Worm (Caenorhabditis elegans) whole organism, young adult: Measurements from ENCODE around the gene ndua-7.

ENCODE experiments used
- B0336.3 ChIP-seq: fragments of 200-800 bp; sonication (Bioruptor generic); IDR thresholded peaks from 2 replicates; pipeline ENCODE4 v1.3.6; 2022; ENCODE audit warnings: missing genetic modification characterization, missing compliant biosample characterization
- C06A6.2 ChIP-seq: fragments of 200-800 bp; sonication (Bioruptor generic); conservative IDR thresholded peaks from 2 replicates; pipeline ENCODE4 v1.3.6; 2022; ENCODE audit warnings: missing genetic modification characterization, missing compliant biosample characterization
- C17E4.6 ChIP-seq: fragments of 200-800 bp; sonication (Bioruptor generic); IDR thresholded peaks from 2 replicates; pipeline ENCODE4 v1.3.6; 2022; ENCODE audit warnings: missing genetic modification reagents, missing genetic modification characterization, missing compliant biosample characterization
- F10E7.11 ChIP-seq: sonication (generic microtip); optimal IDR thresholded peaks from 2 replicates; lab custom pipeline; 2017; ENCODE audit warnings: mild to moderate bottlenecking, missing genetic modification characterization, moderate library complexity, missing compliant biosample characterization
- F22D6.2 ChIP-seq: sonication (generic microtip); optimal IDR thresholded peaks from 2 replicates; lab custom pipeline; 2016; ENCODE audit warnings: mild to moderate bottlenecking, missing genetic modification characterization, missing compliant biosample characterization
- F33H1.4 ChIP-seq: fragments of 200-800 bp; sonication (Bioruptor generic); IDR thresholded peaks from 2 replicates; pipeline ENCODE4 v1.3.6; 2022; ENCODE audit warnings: missing genetic modification reagents, missing genetic modification characterization, missing compliant biosample characterization
- F39B2.1 ChIP-seq: fragments of 200-800 bp; sonication (Bioruptor generic); IDR thresholded peaks from 2 replicates; pipeline ENCODE4 v1.3.6; 2022; ENCODE audit warnings: missing genetic modification reagents, missing genetic modification characterization, missing compliant biosample characterization
- F55B11.4 ChIP-seq: sonication (generic microtip); optimal IDR thresholded peaks from 2 replicates; lab custom pipeline; 2016; ENCODE audit warnings: missing compliant biosample characterization, missing genetic modification characterization, borderline replicate concordance; ENCODE audit not compliant: insufficient read depth
- F57A8.1 ChIP-seq: fragments of 200-800 bp; sonication (Bioruptor generic); optimal IDR thresholded peaks from 2 replicates; lab custom pipeline; 2018; ENCODE audit warnings: mild to moderate bottlenecking, missing genetic modification characterization, moderate library complexity, missing compliant biosample characterization
- Y53G8AR.9 ChIP-seq: fragments of 200-800 bp; sonication (Bioruptor generic); conservative IDR thresholded peaks from 2 replicates; pipeline ENCODE4 v1.3.6; 2022; ENCODE audit warnings: missing genetic modification reagents, missing genetic modification characterization, missing compliant biosample characterization
- Y95B8A.8 ChIP-seq: fragments of 200-800 bp; sonication (Bioruptor generic); IDR thresholded peaks from 2 replicates; pipeline ENCODE4 v1.3.6; 2022; ENCODE audit warnings: missing genetic modification reagents, missing genetic modification characterization, missing compliant biosample characterization
- atf-7 ChIP-seq: sonication (generic microtip); optimal IDR thresholded peaks from 2 replicates; lab custom pipeline; 2017; ENCODE audit warnings: mild to moderate bottlenecking, missing genetic modification characterization, missing compliant biosample characterization
- athp-1 ChIP-seq: sonication (generic microtip); optimal IDR thresholded peaks from 2 replicates; lab custom pipeline; 2017; ENCODE audit warnings: mild to moderate bottlenecking, missing genetic modification characterization, missing compliant biosample characterization
- attf-5 ChIP-seq: fragments of 200-800 bp; sonication (Bioruptor generic); optimal IDR thresholded peaks from 2 replicates; lab custom pipeline; 2018; ENCODE audit warnings: mild to moderate bottlenecking, missing genetic modification characterization, missing compliant biosample characterization
- attf-6 ChIP-seq: fragments of 200-800 bp; sonication (Bioruptor generic); IDR thresholded peaks from 2 replicates; pipeline ENCODE4 v1.3.6; 2022; ENCODE audit warnings: missing genetic modification reagents, missing genetic modification characterization, missing compliant biosample characterization
- bed-2 ChIP-seq: fragments of 200-800 bp; sonication (Bioruptor generic); IDR thresholded peaks from 2 replicates; pipeline ENCODE4 v1.3.6; 2022; ENCODE audit warnings: missing genetic modification reagents, missing genetic modification characterization, missing compliant biosample characterization
- ceh-100 ChIP-seq: fragments of 200-800 bp; sonication (Bioruptor generic); IDR thresholded peaks from 2 replicates; pipeline ENCODE4 v1.3.6; 2022; ENCODE audit warnings: missing genetic modification reagents, missing genetic modification characterization, missing compliant biosample characterization
- ceh-91 ChIP-seq: fragments of 200-800 bp; sonication (Bioruptor generic); IDR thresholded peaks from 2 replicates; pipeline ENCODE4 v1.3.6; 2022; ENCODE audit warnings: missing genetic modification reagents, missing genetic modification characterization, missing compliant biosample characterization
- die-1 ChIP-seq: sonication (generic microtip); optimal IDR thresholded peaks from 2 replicates; lab custom pipeline; 2016; ENCODE audit warnings: missing genotype, mild to moderate bottlenecking, missing genetic modification characterization, missing compliant biosample characterization
- dpff-1 ChIP-seq: sonication (generic microtip); optimal IDR thresholded peaks from 2 replicates; lab custom pipeline; 2017; ENCODE audit warnings: mild to moderate bottlenecking, missing genetic modification characterization, missing compliant biosample characterization
- dpl-1 ChIP-seq: fragments of 150-350 bp; optimal IDR thresholded peaks from 2 replicates; lab custom pipeline; 2014; ENCODE audit warnings: missing biosample characterization, missing genetic modification reagents, missing genetic modification characterization
- gei-17 ChIP-seq: fragments of 200-800 bp; sonication (Bioruptor generic); optimal IDR thresholded peaks from 2 replicates; lab custom pipeline; 2018; ENCODE audit warnings: mild to moderate bottlenecking, missing genetic modification characterization, missing compliant biosample characterization
- hlh-12 ChIP-seq: sonication (generic microtip); optimal IDR thresholded peaks from 2 replicates; lab custom pipeline; 2016; ENCODE audit warnings: missing genetic modification characterization, missing compliant biosample characterization
- hmg-1.2 ChIP-seq: fragments of 200-800 bp; sonication (Bioruptor generic); IDR thresholded peaks from 2 replicates; pipeline ENCODE4 v1.3.6; 2022; ENCODE audit warnings: missing genetic modification reagents, missing genetic modification characterization, missing compliant biosample characterization
- hrde-1 ChIP-seq: sonication (generic microtip); optimal IDR thresholded peaks from 2 replicates; lab custom pipeline; 2016; ENCODE audit warnings: missing genetic modification characterization, mild to moderate bottlenecking, missing compliant biosample characterization, moderate library complexity, missing genotype, missing genetic modification reagents, borderline replicate concordance
- lag-1 ChIP-seq: fragments of 200-800 bp; sonication (Bioruptor generic); IDR thresholded peaks from 2 replicates; pipeline ENCODE4 v1.3.6; 2022; ENCODE audit warnings: missing genetic modification reagents, missing genetic modification characterization, missing compliant biosample characterization
- lin-26 ChIP-seq: fragments of 200-800 bp; sonication (Bioruptor generic); IDR thresholded peaks from 2 replicates; pipeline ENCODE4 v1.3.6; 2022; ENCODE audit warnings: missing genetic modification reagents, missing genetic modification characterization, missing compliant biosample characterization
- lin-40 ChIP-seq: sonication (generic microtip); optimal IDR thresholded peaks from 2 replicates; lab custom pipeline; 2016; ENCODE audit warnings: missing genetic modification characterization, mild to moderate bottlenecking, missing compliant biosample characterization, missing genotype, missing genetic modification reagents
- lsl-1 ChIP-seq: fragments of 200-800 bp; sonication (Bioruptor generic); optimal IDR thresholded peaks from 2 replicates; lab custom pipeline; 2018; ENCODE audit warnings: mild to moderate bottlenecking, missing genetic modification characterization, moderate library complexity, missing compliant biosample characterization
- madf-3 ChIP-seq: fragments of 200-800 bp; sonication (Bioruptor generic); IDR thresholded peaks from 2 replicates; pipeline ENCODE4 v1.3.6; 2022; ENCODE audit warnings: missing genetic modification reagents, missing genetic modification characterization, missing compliant biosample characterization
- madf-6 ChIP-seq: fragments of 200-800 bp; sonication (Bioruptor generic); IDR thresholded peaks from 2 replicates; pipeline ENCODE4 v1.3.6; 2022; ENCODE audit warnings: missing genetic modification reagents, missing genetic modification characterization, missing compliant biosample characterization
- madf-8 ChIP-seq: fragments of 200-800 bp; sonication (Bioruptor generic); conservative IDR thresholded peaks from 2 replicates; pipeline ENCODE4 v1.3.6; 2022; ENCODE audit warnings: missing genetic modification reagents, missing genetic modification characterization, missing compliant biosample characterization
- mcd-1 ChIP-seq: fragments of 200-800 bp; sonication (Bioruptor generic); IDR thresholded peaks from 2 replicates; pipeline ENCODE4 v1.3.6; 2022; ENCODE audit warnings: missing genetic modification reagents, missing genetic modification characterization, missing compliant biosample characterization
- nhr-120 ChIP-seq: fragments of 200-800 bp; sonication (Bioruptor generic); IDR thresholded peaks from 2 replicates; pipeline ENCODE4 v1.3.6; 2022; ENCODE audit warnings: missing genetic modification characterization, missing compliant biosample characterization
- nhr-27 ChIP-seq: fragments of 200-800 bp; sonication (Bioruptor generic); optimal IDR thresholded peaks from 2 replicates; lab custom pipeline; 2018; ENCODE audit warnings: mild to moderate bottlenecking, missing genetic modification characterization, moderate library complexity, missing compliant biosample characterization
- nhr-90 ChIP-seq: sonication (generic microtip); optimal IDR thresholded peaks from 2 replicates; lab custom pipeline; 2016; ENCODE audit warnings: missing genotype, mild to moderate bottlenecking, missing genetic modification characterization, missing compliant biosample characterization
- pha-4 ChIP-seq: fragments of 150-350 bp; sonication (generic microtip); optimal IDR thresholded peaks from 2 replicates; lab custom pipeline; 2014; ENCODE audit warnings: missing biosample characterization, missing genetic modification reagents, missing genetic modification characterization
- sdz-38 ChIP-seq: sonication (generic microtip); optimal IDR thresholded peaks from 2 replicates; lab custom pipeline; 2016; ENCODE audit warnings: missing genotype, missing genetic modification characterization, missing compliant biosample characterization
- snpc-3.4 ChIP-seq: sonication (generic microtip); optimal IDR thresholded peaks from 2 replicates; lab custom pipeline; 2017; ENCODE audit warnings: missing genetic modification characterization, mild to moderate bottlenecking, missing compliant biosample characterization, antibody characterized with exemption, moderate library complexity, missing genotype, missing genetic modification reagents
- unc-130 ChIP-seq: sonication (generic microtip); optimal IDR thresholded peaks from 2 replicates; lab custom pipeline; 2016; ENCODE audit warnings: missing genetic modification reagents, missing genetic modification characterization, missing compliant biosample characterization
- xnd-1 ChIP-seq: sonication (generic microtip); optimal IDR thresholded peaks from 2 replicates; lab custom pipeline; 2016; ENCODE audit warnings: missing genotype, missing genetic modification reagents, missing genetic modification characterization, missing compliant biosample characterization
- zfh-2 ChIP-seq: fragments of 200-800 bp; sonication (Bioruptor generic); conservative IDR thresholded peaks from 2 replicates; pipeline ENCODE4 v1.3.6; 2022; ENCODE audit warnings: missing genetic modification reagents, missing genetic modification characterization, missing compliant biosample characterization
- ztf-25 ChIP-seq: fragments of 200-800 bp; sonication (Bioruptor generic); IDR thresholded peaks from 2 replicates; pipeline ENCODE4 v1.3.6; 2022; ENCODE audit warnings: missing genetic modification reagents, missing genetic modification characterization, missing compliant biosample characterization
- ztf-3 ChIP-seq: fragments of 200-800 bp; sonication (Bioruptor generic); optimal IDR thresholded peaks from 2 replicates; lab custom pipeline; 2018; ENCODE audit warnings: mild to moderate bottlenecking, missing genetic modification characterization, missing compliant biosample characterization

ndua-7 gene

DNA sequence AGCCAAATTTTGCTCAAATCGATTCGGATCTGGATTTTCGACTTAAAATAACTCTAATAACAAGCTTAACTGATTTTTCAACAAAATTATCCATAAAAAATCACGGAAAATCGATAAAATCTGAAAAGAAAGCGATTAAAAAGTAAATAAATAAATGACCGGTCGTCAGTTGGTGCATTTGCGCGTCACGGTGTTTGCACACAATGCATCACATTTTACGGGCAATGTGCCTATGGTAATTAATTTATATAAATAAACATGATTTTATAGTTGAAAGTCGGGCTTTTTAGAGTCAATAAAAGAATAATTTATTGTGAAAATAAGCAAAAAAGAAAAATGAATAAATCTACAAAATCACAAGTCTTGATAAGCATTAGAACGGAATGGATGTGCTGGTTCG, 362 bp upstream of the ndua-7 start (continued):
- TF ChIP-seq bed-2 (no peak), F39B2.1 (GFP tag; lab: Robert Waterston, UW) (no peak), madf-6 (GFP tag; lab: Robert Waterston, UW) (peak; percentile 65), hmg-1.2 (GFP tag; lab: Robert Waterston, UW) (0 out of 2 replicates have a peak, but pooled peaks have one; percentile 12), F22D6.2 (tag; lab: Kevin White, UChicago) (no peak), snpc-3.4 (peak; percentile 9)

- TF ChIP-seq zfh-2 (0 out of 2 replicates have a peak, but pooled peaks have one; percentile 39), B0336.3 (peak; percentile 34; the same call in 1 of the 2 replicates), madf-6 (GFP tag; lab: Robert Waterston, UW) (peak; percentile 31; the same call in 1 of the 2 replicates), madf-3 (GFP tag; lab: Robert Waterston, UW) (0 out of 2 replicates have a peak, but pooled peaks have one; percentile 24), ztf-25 (GFP tag; lab: Robert Waterston, UW) (no peak)
These were observed 1.5 kb downstream of the ndua-7 start, which contains the start of gene F45H10.2 for ce11 chrII:13492948-13493347. Gene F45H10.2 (minus strand): TSS chrII:13493048.

DNA sequence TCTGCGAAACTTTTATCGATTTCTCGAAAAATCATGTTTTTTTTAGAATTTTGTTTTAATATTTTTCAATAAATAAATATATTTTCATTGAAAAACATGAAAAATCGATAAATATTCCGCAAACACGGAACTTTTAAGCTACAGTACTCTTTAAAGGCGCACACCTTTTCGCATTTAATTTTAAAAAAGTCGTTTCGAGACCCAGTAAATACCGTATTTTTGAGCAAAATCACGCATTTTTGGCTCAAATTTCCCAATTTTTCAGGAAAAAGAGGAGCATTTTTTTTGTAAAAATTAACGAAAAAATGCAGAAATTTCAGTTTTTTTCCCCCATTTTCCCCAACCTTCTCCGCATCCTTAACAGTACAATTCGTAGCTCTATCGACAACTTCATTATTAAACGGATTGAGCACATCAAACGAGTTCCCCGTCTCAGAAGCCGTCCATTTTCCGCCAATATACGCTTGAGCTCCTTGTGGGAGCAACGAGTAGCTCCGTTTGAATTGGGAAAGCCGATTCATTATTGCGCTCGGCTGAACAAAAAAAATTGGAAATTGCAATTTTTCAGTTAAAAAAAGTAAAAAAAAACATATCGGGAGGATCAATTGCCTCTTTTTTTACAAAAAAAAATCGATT, 3.0 kb downstream of the ndua-7 start, which contains the start of gene alh-7:
Gene alh-7 (minus strand): TSS at position 533 of the 636 bp plus-strand sequence.
- TF ChIP-seq attf-5 (GFP tag; lab: Kevin White, UChicago): no peak
- TF ChIP-seq nhr-27 (tag; lab: Kevin White, UChicago): no peak
- no peak for TF ChIP-seq hmg-1.2 (GFP tag; lab: Robert Waterston, UW)
- no peak for TF ChIP-seq nhr-120 (GFP tag; lab: Robert Waterston, UW)
- no peak for TF ChIP-seq ztf-3 (GFP tag; lab: Kevin White, UChicago)
- TF ChIP-seq lin-40 (tag; lab: Kevin White, UChicago): no peak
- TF ChIP-seq mcd-1 (GFP tag; lab: Robert Waterston, UW): no peak
- TF ChIP-seq C06A6.2 (GFP tag; lab: Robert Waterston, UW): no peak
- no peak for TF ChIP-seq lag-1
- peak; percentile 56 for TF ChIP-seq xnd-1 (tag; lab: Kevin White, UChicago)
- no peak for TF ChIP-seq C17E4.6
- no peak for TF ChIP-seq F10E7.11 (tag; lab: Kevin White, UChicago)
- TF ChIP-seq attf-6: no peak
- TF ChIP-seq Y95B8A.8: no peak
- TF ChIP-seq ceh-100 (GFP tag; lab: Robert Waterston, UW): no peak
- peak; percentile 62 for TF ChIP-seq F33H1.4 (GFP tag; lab: Robert Waterston, UW)
- no peak for TF ChIP-seq dpff-1 (tag; lab: Kevin White, UChicago)
- TF ChIP-seq madf-6 (GFP tag; lab: Robert Waterston, UW): no peak
- no peak for TF ChIP-seq atf-7 (tag; lab: Kevin White, UChicago)
- TF ChIP-seq lin-26 (GFP tag; lab: Robert Waterston, UW): 0 out of 2 replicates have a peak, but pooled peaks have one; percentile 7
- TF ChIP-seq hlh-12: no peak
- TF ChIP-seq B0336.3: peak; percentile 44; the same call in 1 of the 2 replicates
- peak; percentile 82 for TF ChIP-seq lsl-1 (GFP tag; lab: Kevin White, UChicago)
- TF ChIP-seq sdz-38 (tag; lab: Kevin White, UChicago): no peak
- TF ChIP-seq pha-4 (tag; lab: Kevin White, UChicago): no peak
- TF ChIP-seq Y53G8AR.9 (GFP tag; lab: Robert Waterston, UW): no peak
- TF ChIP-seq hrde-1 (tag; lab: Kevin White, UChicago): peak; percentile 33
- no peak for TF ChIP-seq ceh-91
- no peak for TF ChIP-seq F55B11.4 (tag; lab: Kevin White, UChicago)
- no peak for TF ChIP-seq F57A8.1 (GFP tag; lab: Kevin White, UChicago)
- TF ChIP-seq athp-1 (tag; lab: Kevin White, UChicago): peak; percentile 33
- TF ChIP-seq gei-17 (GFP tag; lab: Kevin White, UChicago): no peak
- TF ChIP-seq madf-8 (GFP tag; lab: Robert Waterston, UW): 0 out of 2 replicates have a peak, but pooled peaks have one; percentile 10
- TF ChIP-seq F39B2.1 (GFP tag; lab: Robert Waterston, UW): no peak
- no peak for TF ChIP-seq unc-130 (GFP tag; lab: Kevin White, UChicago)
- TF ChIP-seq nhr-90 (tag; lab: Kevin White, UChicago): no peak
- no peak for TF ChIP-seq dpl-1 (GFP tag; lab: Kevin White, UChicago)
- no peak for TF ChIP-seq die-1 (tag; lab: Kevin White, UChicago)
